Comparison of ENCODE assay signal across 2 fruit fly cellular contexts in the genomic region with DNA sequence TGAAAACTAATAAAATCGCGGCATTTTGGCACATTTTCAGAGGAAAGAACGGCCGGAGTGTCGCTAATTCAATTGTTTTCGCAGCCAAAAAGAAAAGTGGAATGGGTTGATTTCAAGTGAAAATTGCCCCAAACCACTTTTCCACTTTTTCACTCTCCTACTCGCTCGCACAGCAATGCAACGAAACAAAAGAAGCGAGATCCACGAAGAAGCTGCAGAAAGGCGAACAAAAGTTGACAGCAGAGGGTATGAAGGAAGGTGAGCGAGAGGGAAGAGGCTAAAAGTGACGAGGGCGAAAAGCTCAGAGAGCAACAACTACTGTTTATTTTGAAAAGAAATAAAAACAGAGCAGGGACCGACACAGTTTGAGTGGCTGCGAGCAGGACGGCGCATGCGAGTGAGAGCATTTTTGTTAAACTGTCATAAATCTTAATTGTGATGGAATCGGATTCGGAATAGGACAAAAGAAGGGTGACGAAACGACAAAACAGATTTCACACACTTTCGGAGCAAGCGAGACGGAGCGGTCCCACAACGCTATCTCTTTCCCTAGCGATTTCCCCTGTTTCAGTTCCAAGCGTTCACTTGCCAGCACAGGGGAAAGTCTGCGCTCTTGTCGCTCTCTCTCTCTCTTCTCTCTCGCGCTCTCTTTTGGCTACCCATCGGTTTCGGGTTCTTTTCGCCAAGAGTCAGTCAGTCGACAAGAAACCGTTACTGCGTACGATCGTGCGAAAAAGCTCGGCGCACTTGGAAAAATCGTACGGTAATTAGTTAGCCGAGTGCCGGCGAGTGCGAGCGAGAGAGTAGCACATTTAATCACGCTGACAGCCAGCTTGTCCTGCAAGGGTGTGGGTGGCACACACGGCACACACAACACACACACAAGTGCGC.
TF ChIP-seq lines count a peak whose summit lies in the region.

A gene (plus strand): TSS at position 694 of the 891 bp plus-strand sequence.

TF ChIP-seq in whole organism, adult, 20 proteins besides CTCF, POLR2A, EP300 and RAD21 (continued from another document):
- TF ChIP-seq CG14711 (tag; optimal IDR thresholded peaks at IDR 0.05; lab: Kevin White, UChicago) (no peak), Hr96 (GFP tag; optimal IDR thresholded peaks at IDR 0.05; lab: Kevin White, UChicago) (no peak), Clk (GFP tag; optimal IDR thresholded peaks at IDR 0.05; lab: Kevin White, UChicago) (no peak), cnc (optimal IDR thresholded peaks at IDR 0.05; lab: Kevin White, UChicago) (no peak)

TF ChIP-seq in whole organism, embryonic, 481 proteins besides CTCF, POLR2A, EP300 and RAD21 (continued from another document and continues in another):
- TF ChIP-seq pita (GFP tag; optimal IDR thresholded peaks at IDR 0.05; lab: Kevin White, UChicago) (no peak), Fer2 (tag; optimal IDR thresholded peaks at IDR 0.05; lab: Kevin White, UChicago) (no peak), Eip74EF (GFP tag; optimal IDR thresholded peaks at IDR 0.05; lab: Kevin White, UChicago) (no peak), CG9215 (GFP tag; IDR thresholded peaks at IDR 0.05; lab: Robert Waterston, UW) (no peak), vvl (GFP tag; IDR thresholded peaks at IDR 0.05; lab: Robert Waterston, UW) (peak; percentile 38; the same call in 1 of the 2 replicates), trh (GFP tag; optimal IDR thresholded peaks at IDR 0.05; lab: Kevin White, UChicago) (no peak), Atf6 (GFP tag; IDR thresholded peaks at IDR 0.05; lab: Robert Waterston, UW) (no peak), CG30020 (tag; optimal IDR thresholded peaks at IDR 0.05; lab: Kevin White, UChicago) (no peak), ro (GFP tag; IDR thresholded peaks at IDR 0.05; lab: Robert Waterston, UW) (no peak), Taf1 (GFP tag; IDR thresholded peaks at IDR 0.05; lab: Robert Waterston, UW) (no peak), CG5180 (GFP tag; optimal IDR thresholded peaks at IDR 0.05; lab: Kevin White, UChicago) (no peak), aop (GFP tag; IDR thresholded peaks at IDR 0.05; lab: Robert Waterston, UW) (no peak), Deaf1 (tag; optimal IDR thresholded peaks at IDR 0.05; lab: Kevin White, UChicago) (peak; percentile 88), wor (GFP tag; IDR thresholded peaks at IDR 0.05; lab: Robert Waterston, UW) (no peak), ems (GFP tag; optimal IDR thresholded peaks at IDR 0.05; lab: Kevin White, UChicago) (no peak), Lhr (GFP tag; optimal IDR thresholded peaks at IDR 0.05; lab: Kevin White, UChicago) (no peak), Side (GFP tag; optimal IDR thresholded peaks at IDR 0.05; lab: Kevin White, UChicago) (no peak), ind (GFP tag; optimal IDR thresholded peaks at IDR 0.05; lab: Kevin White, UChicago) (no peak), CG8359 (GFP tag; optimal IDR thresholded peaks at IDR 0.05; lab: Kevin White, UChicago; ENCODE audit: borderline replicate concordance) (peak; percentile 25), BtbVII (GFP tag; optimal IDR thresholded peaks at IDR 0.05; lab: Kevin White, UChicago) (no peak), Spps (tag; optimal IDR thresholded peaks at IDR 0.05; lab: Kevin White, UChicago) (no peak), cato (GFP tag; optimal IDR thresholded peaks at IDR 0.05; lab: Kevin White, UChicago; ENCODE audit: borderline replicate concordance) (no peak), toy (GFP tag; IDR thresholded peaks at IDR 0.05; lab: Robert Waterston, UW) (no peak), pros (GFP tag; optimal IDR thresholded peaks at IDR 0.05; lab: Kevin White, UChicago) (peak; percentile 29), Dip2 (GFP tag; IDR thresholded peaks at IDR 0.05; lab: Robert Waterston, UW) (no peak), CG1792 (GFP tag; optimal IDR thresholded peaks at IDR 0.05; lab: Kevin White, UChicago) (no peak), CG12769 (tag; optimal IDR thresholded peaks at IDR 0.05; lab: Kevin White, UChicago) (no peak), CG13287 (GFP tag; IDR thresholded peaks at IDR 0.05; lab: Robert Waterston, UW; ENCODE audit: partially characterized antibody) (no peak), CG6791 (GFP tag; IDR thresholded peaks at IDR 0.05; lab: Robert Waterston, UW; ENCODE audit: partially characterized antibody) (peak; percentile 49; the same call in 2 of the 3 replicates), row (GFP tag; IDR thresholded peaks at IDR 0.05; lab: Robert Waterston, UW) (no peak), CG2129 (GFP tag; IDR thresholded peaks at IDR 0.05; lab: Robert Waterston, UW; ENCODE audit: partially characterized antibody) (no peak), eyg (GFP tag; optimal IDR thresholded peaks at IDR 0.05; lab: Kevin White, UChicago) (no peak), Med (GFP tag; lab: Kevin White, UChicago) (peak; percentile 36), Jarid2 (GFP tag; optimal IDR thresholded peaks at IDR 0.05; lab: Kevin White, UChicago) (peak; percentile 87), gfzf (GFP tag; optimal IDR thresholded peaks at IDR 0.05; lab: Kevin White, UChicago) (no peak), MBD-R2 (GFP tag; IDR thresholded peaks at IDR 0.05; lab: Robert Waterston, UW) (no peak), CG9727 (GFP tag; optimal IDR thresholded peaks at IDR 0.05; lab: Kevin White, UChicago) (no peak), CHES-1-like (GFP tag; optimal IDR thresholded peaks at IDR 0.05; lab: Kevin White, UChicago) (no peak), CG14667 (GFP tag; IDR thresholded peaks at IDR 0.05; lab: Robert Waterston, UW) (no peak), Nf-YB (GFP tag; optimal IDR thresholded peaks at IDR 0.05; lab: Kevin White, UChicago) (peak; percentile 92), CG4820 (GFP tag; optimal IDR thresholded peaks at IDR 0.05; lab: Kevin White, UChicago) (no peak), dan (GFP tag; IDR thresholded peaks at IDR 0.05; lab: Robert Waterston, UW) (no peak), CG7786 (GFP tag; optimal IDR thresholded peaks at IDR 0.05; lab: Kevin White, UChicago) (no peak), CG1832 (GFP tag; optimal IDR thresholded peaks at IDR 0.05; lab: Kevin White, UChicago) (peak; percentile 89), seq (GFP tag; IDR thresholded peaks at IDR 0.05; lab: Robert Waterston, UW) (no peak), CG18011 (GFP tag; optimal IDR thresholded peaks at IDR 0.05; lab: Kevin White, UChicago) (no peak), CrebB (tag; optimal IDR thresholded peaks at IDR 0.05; lab: Kevin White, UChicago) (no peak), org-1 (GFP tag; optimal IDR thresholded peaks at IDR 0.05; lab: Kevin White, UChicago) (no peak), CoRest (tag; optimal IDR thresholded peaks at IDR 0.05; lab: Kevin White, UChicago) (no peak), CG14860 (GFP tag; IDR thresholded peaks at IDR 0.05; lab: Robert Waterston, UW; ENCODE audit: partially characterized antibody) (0 out of 3 replicates have a peak, but pooled peaks have one; percentile 31), CG8944 (GFP tag; optimal IDR thresholded peaks at IDR 0.05; lab: Kevin White, UChicago) (no peak), dati (GFP tag; IDR thresholded peaks at IDR 0.05; lab: Robert Waterston, UW) (no peak), CG4707 (GFP tag; optimal IDR thresholded peaks at IDR 0.05; lab: Kevin White, UChicago) (no peak), pan (optimal IDR thresholded peaks at IDR 0.05; lab: Kevin White, UChicago) (no peak), pan (GFP tag; optimal IDR thresholded peaks at IDR 0.05 in 1 of 2, IDR thresholded peaks at IDR 0.05 in 1 of 2) (no peak), CG11695 (GFP tag; IDR thresholded peaks at IDR 0.05; lab: Robert Waterston, UW) (0 out of 3 replicates have a peak, but pooled peaks have one; percentile 6), Dek (tag; optimal IDR thresholded peaks at IDR 0.05; lab: Kevin White, UChicago) (no peak), ewg (GFP tag; optimal IDR thresholded peaks at IDR 0.05; lab: Kevin White, UChicago) (peak; percentile 58), gsb-n (tag; optimal IDR thresholded peaks at IDR 0.05; lab: Kevin White, UChicago) (peak; percentile 49), Rfx (GFP tag; IDR thresholded peaks at IDR 0.05; lab: Robert Waterston, UW) (no peak), Lim3 (GFP tag; IDR thresholded peaks at IDR 0.05; lab: Robert Waterston, UW) (no peak), CG34422 (GFP tag; IDR thresholded peaks at IDR 0.05; lab: Robert Waterston, UW) (0 out of 3 replicates have a peak, but pooled peaks have one; percentile 19), CG17912 (GFP tag; optimal IDR thresholded peaks at IDR 0.05; lab: Kevin White, UChicago) (no peak), CG1529 (GFP tag; optimal IDR thresholded peaks at IDR 0.05; lab: Kevin White, UChicago) (no peak), CG12219 (GFP tag; optimal IDR thresholded peaks at IDR 0.05; lab: Kevin White, UChicago) (no peak), maf-S (GFP tag; optimal IDR thresholded peaks at IDR 0.05; lab: Kevin White, UChicago) (no peak), Bteb2 (GFP tag; optimal IDR thresholded peaks at IDR 0.05; lab: Kevin White, UChicago) (no peak), NFAT (GFP tag; IDR thresholded peaks at IDR 0.05; lab: Robert Waterston, UW) (no peak), prd (optimal IDR thresholded peaks at IDR 0.05; lab: Kevin White, UChicago) (no peak), prd (GFP tag; IDR thresholded peaks at IDR 0.05; lab: Robert Waterston, UW) (no peak), Ets97D (GFP tag; optimal IDR thresholded peaks at IDR 0.05; lab: Kevin White, UChicago) (no peak), CG4360 (GFP tag; IDR thresholded peaks at IDR 0.05; lab: Robert Waterston, UW) (no peak), gem (tag; optimal IDR thresholded peaks at IDR 0.05; lab: Kevin White, UChicago) (no peak), CG2202 (tag; optimal IDR thresholded peaks at IDR 0.05; lab: Kevin White, UChicago) (no peak), fru (optimal IDR thresholded peaks at IDR 0.05; lab: Kevin White, UChicago) (no peak), unc-4 (GFP tag; IDR thresholded peaks at IDR 0.05; lab: Robert Waterston, UW; ENCODE audit: partially characterized antibody) (no peak), Six4 (GFP tag; optimal IDR thresholded peaks at IDR 0.05; lab: Kevin White, UChicago) (no peak), CG30403 (GFP tag; optimal IDR thresholded peaks at IDR 0.05; lab: Kevin White, UChicago) (no peak), nerfin-1 (tag; optimal IDR thresholded peaks at IDR 0.05; lab: Kevin White, UChicago) (peak; percentile 33), Xrp1 (GFP tag; IDR thresholded peaks at IDR 0.05; lab: Robert Waterston, UW) (no peak), NC2β (GFP tag; optimal IDR thresholded peaks at IDR 0.05; lab: Kevin White, UChicago) (no peak), onecut (GFP tag; IDR thresholded peaks at IDR 0.05; lab: Robert Waterston, UW) (0 out of 2 replicates have a peak, but pooled peaks have one; percentile 8), Bgb (GFP tag; IDR thresholded peaks at IDR 0.05; lab: Robert Waterston, UW; ENCODE audit: partially characterized antibody) (peak; percentile 42), Tbp (GFP tag; optimal IDR thresholded peaks at IDR 0.05; lab: Kevin White, UChicago) (no peak), CG15479 (GFP tag; optimal IDR thresholded peaks at IDR 0.05; lab: Kevin White, UChicago) (no peak), pnt (GFP tag; optimal IDR thresholded peaks at IDR 0.05; lab: Kevin White, UChicago) (no peak), esg (GFP tag; conservative IDR thresholded peaks at IDR 0.05; lab: Robert Waterston, UW) (no peak), H2.0 (GFP tag; IDR thresholded peaks at IDR 0.05; lab: Robert Waterston, UW) (no peak), CG31388 (GFP tag; optimal IDR thresholded peaks at IDR 0.05; lab: Kevin White, UChicago) (no peak), mam (GFP tag; optimal IDR thresholded peaks at IDR 0.05; lab: Kevin White, UChicago) (no peak), fu2 (GFP tag; optimal IDR thresholded peaks at IDR 0.05; lab: Kevin White, UChicago) (no peak), sug (tag; optimal IDR thresholded peaks at IDR 0.05; lab: Kevin White, UChicago) (no peak), CG14965 (GFP tag; optimal IDR thresholded peaks at IDR 0.05; lab: Kevin White, UChicago; ENCODE audit: borderline replicate concordance) (no peak), crp (GFP tag; optimal IDR thresholded peaks at IDR 0.05; lab: Kevin White, UChicago) (no peak), Sry-δ (GFP tag; optimal IDR thresholded peaks at IDR 0.05; lab: Kevin White, UChicago) (no peak), corto (GFP tag; optimal IDR thresholded peaks at IDR 0.05; lab: Kevin White, UChicago) (no peak), CG6254 (GFP tag; optimal IDR thresholded peaks at IDR 0.05; lab: Kevin White, UChicago) (no peak), klu (GFP tag; IDR thresholded peaks at IDR 0.05; lab: Robert Waterston, UW) (no peak), fd3F (GFP tag; optimal IDR thresholded peaks at IDR 0.05; lab: Kevin White, UChicago) (no peak), CG18262 (tag; optimal IDR thresholded peaks at IDR 0.05; lab: Kevin White, UChicago) (no peak), Myb (GFP tag; optimal IDR thresholded peaks at IDR 0.05; lab: Kevin White, UChicago) (no peak), bsh (GFP tag; optimal IDR thresholded peaks at IDR 0.05; lab: Kevin White, UChicago) (no peak), Mrtf (GFP tag; IDR thresholded peaks at IDR 0.05; lab: Robert Waterston, UW) (no peak), lab (GFP tag; optimal IDR thresholded peaks at IDR 0.05; lab: Kevin White, UChicago) (no peak), CG10565 (GFP tag; optimal IDR thresholded peaks at IDR 0.05; lab: Kevin White, UChicago) (no peak), luna (GFP tag; optimal IDR thresholded peaks at IDR 0.05; lab: Kevin White, UChicago) (no peak), CG10147 (GFP tag; optimal IDR thresholded peaks at IDR 0.05; lab: Kevin White, UChicago) (no peak), CG3407 (GFP tag; optimal IDR thresholded peaks at IDR 0.05; lab: Kevin White, UChicago) (no peak), CG6654 (GFP tag; optimal IDR thresholded peaks at IDR 0.05; lab: Kevin White, UChicago) (no peak), sima (GFP tag; optimal IDR thresholded peaks at IDR 0.05; lab: Kevin White, UChicago) (no peak), slp2 (GFP tag; optimal IDR thresholded peaks at IDR 0.05; lab: Kevin White, UChicago) (no peak), Fer1 (GFP tag; optimal IDR thresholded peaks at IDR 0.05; lab: Kevin White, UChicago) (no peak), CG5953 (GFP tag; IDR thresholded peaks at IDR 0.05; lab: Robert Waterston, UW) (no peak), cg (GFP tag; optimal IDR thresholded peaks at IDR 0.05; lab: Kevin White, UChicago) (peak; percentile 60), D (optimal IDR thresholded peaks at IDR 0.05; lab: Kevin White, UChicago) (peak; percentile 70), D (GFP tag; optimal IDR thresholded peaks at IDR 0.05; lab: Kevin White, UChicago) (peak; percentile 37), lola (GFP tag; optimal IDR thresholded peaks at IDR 0.05; lab: Kevin White, UChicago) (no peak), odd (GFP tag; optimal IDR thresholded peaks at IDR 0.05; lab: Kevin White, UChicago) (no peak), gcm (GFP tag; optimal IDR thresholded peaks at IDR 0.05; lab: Kevin White, UChicago) (no peak), CG11398 (GFP tag; optimal IDR thresholded peaks at IDR 0.05; lab: Kevin White, UChicago) (no peak), CG8765 (GFP tag; IDR thresholded peaks at IDR 0.05; lab: Robert Waterston, UW) (no peak), HLH54F (GFP tag; optimal IDR thresholded peaks at IDR 0.05; lab: Kevin White, UChicago) (no peak)
